Worm (Caenorhabditis elegans) whole organism, L1 larva: Measurements from ENCODE around the gene F53B3.3.
A peak's percentile ranks its signal among the peaks of the same experiment; 100 is the strongest.

ENCODE experiments used
- C34B4.2 ChIP-seq: sonication (generic microtip); optimal IDR thresholded peaks from 2 replicates; lab custom pipeline; 2017; ENCODE audit warnings: mild to moderate bottlenecking, missing genetic modification characterization, missing compliant biosample characterization
- Y116A8C.19 ChIP-seq: sonication (generic microtip); optimal IDR thresholded peaks from 2 replicates; lab custom pipeline; 2016; ENCODE audit warnings: missing compliant biosample characterization, missing genetic modification characterization, borderline replicate concordance
- alr-1 ChIP-seq: fragments of 200-800 bp; sonication (Bioruptor generic); optimal IDR thresholded peaks from 2 replicates; lab custom pipeline; 2018; ENCODE audit warnings: borderline replicate concordance, mild to moderate bottlenecking, missing genetic modification characterization, missing compliant biosample characterization
- aly-2 ChIP-seq: fragments of 150-350 bp; optimal IDR thresholded peaks from 2 replicates; lab custom pipeline; 2014; ENCODE audit warnings: missing biosample characterization, missing genetic modification characterization
- ama-1 ChIP-seq: fragments of 150-350 bp; optimal IDR thresholded peaks from 2 replicates; lab custom pipeline; 2014
- blmp-1 ChIP-seq: fragments of 150-350 bp; optimal IDR thresholded peaks from 2 replicates; lab custom pipeline; 2014; ENCODE audit warnings: missing biosample characterization, missing genetic modification characterization
- ceh-63 ChIP-seq: fragments of 200-800 bp; sonication (Bioruptor generic); optimal IDR thresholded peaks from 2 replicates; lab custom pipeline; 2018; ENCODE audit warnings: mild to moderate bottlenecking, missing genetic modification characterization, missing compliant biosample characterization
- ceh-8 ChIP-seq: fragments of 200-800 bp; sonication (Bioruptor generic); optimal IDR thresholded peaks from 2 replicates; lab custom pipeline; 2018; ENCODE audit warnings: mild to moderate bottlenecking, missing genetic modification characterization, moderate library complexity, missing compliant biosample characterization
- ceh-82 ChIP-seq, 3 experiments: fragments of 150-350 bp in 1 of 3; sonication (generic microtip) in 2 of 3; optimal IDR thresholded peaks; 2 replicates each; lab custom pipeline; 2014 to 2017; ENCODE audit warnings: missing biosample characterization in 3 of 3, missing genetic modification characterization in 3 of 3
- dsc-1 ChIP-seq: sonication (generic microtip); optimal IDR thresholded peaks from 2 replicates; lab custom pipeline; 2016; ENCODE audit warnings: mild to moderate bottlenecking, missing genetic modification characterization, missing compliant biosample characterization
- efl-1 ChIP-seq, 4 experiments: fragments of 150-350 bp; optimal IDR thresholded peaks in 3 of 4; peaks in 1 of 4; 1 replicate in 1 of 4; 2 replicates in 3 of 4; lab custom pipeline; 2014; ENCODE audit warnings: missing biosample characterization in 2 of 4, missing genetic modification characterization in 2 of 4, missing genetic modification reagents in 2 of 4
- efl-3 ChIP-seq: fragments of 200-800 bp; sonication (Bioruptor generic); optimal IDR thresholded peaks from 2 replicates; lab custom pipeline; 2018; ENCODE audit warnings: mild to moderate bottlenecking, missing genetic modification characterization, missing compliant biosample characterization
- elt-3 ChIP-seq, 6 experiments: fragments of 150-350 bp in 1 of 6; sonication (generic microtip); optimal IDR thresholded peaks; 2 replicates each; lab custom pipeline; 2017 to 2018; ENCODE audit warnings: missing biosample characterization in 6 of 6, missing genetic modification characterization in 6 of 6, inconsistent platforms in 1 of 6
- fkh-10 ChIP-seq: sonication (generic microtip); optimal IDR thresholded peaks from 2 replicates; lab custom pipeline; 2017; ENCODE audit warnings: missing biosample characterization, missing genetic modification reagents, missing genetic modification characterization
- fkh-4 ChIP-seq: sonication (generic microtip); optimal IDR thresholded peaks from 2 replicates; lab custom pipeline; 2016; ENCODE audit warnings: missing compliant biosample characterization, missing genetic modification characterization, borderline replicate concordance
- hlh-4 ChIP-seq: sonication (generic microtip); optimal IDR thresholded peaks from 2 replicates; lab custom pipeline; 2016; ENCODE audit warnings: mild to moderate bottlenecking, missing genetic modification characterization, missing compliant biosample characterization
- irx-1 ChIP-seq: sonication (generic microtip); optimal IDR thresholded peaks from 2 replicates; lab custom pipeline; 2016; ENCODE audit warnings: missing genetic modification characterization, missing compliant biosample characterization
- jun-1 ChIP-seq: fragments of 150-350 bp; optimal IDR thresholded peaks from 2 replicates; lab custom pipeline; 2014; ENCODE audit warnings: missing biosample characterization, missing genetic modification reagents, missing genetic modification characterization
- lin-13 ChIP-seq: fragments of 150-350 bp; optimal IDR thresholded peaks from 2 replicates; lab custom pipeline; 2014; ENCODE audit warnings: missing biosample characterization, missing genetic modification reagents, missing genetic modification characterization
- lin-14 ChIP-seq: fragments of 200-800 bp; sonication (Bioruptor generic); optimal IDR thresholded peaks from 2 replicates; lab custom pipeline; 2018; ENCODE audit warnings: mild to moderate bottlenecking, missing genetic modification characterization, moderate library complexity, missing compliant biosample characterization
- lin-35 ChIP-seq, 2 experiments: fragments of 150-350 bp; optimal IDR thresholded peaks; 2 replicates each; lab custom pipeline; 2014; ENCODE audit warnings: missing biosample characterization in 2 of 2, missing genetic modification characterization in 2 of 2, missing genetic modification reagents in 2 of 2
- lir-3 ChIP-seq: sonication (generic microtip); optimal IDR thresholded peaks from 2 replicates; lab custom pipeline; 2016; ENCODE audit warnings: mild to moderate bottlenecking, missing genetic modification characterization, moderate library complexity, missing compliant biosample characterization; ENCODE audit not compliant: poor library complexity
- lsy-2 ChIP-seq, 2 experiments: fragments of 150-350 bp; optimal IDR thresholded peaks; 2 replicates each; lab custom pipeline; 2014; ENCODE audit warnings: missing biosample characterization in 2 of 2, missing genetic modification characterization in 2 of 2
- mdl-1 ChIP-seq, 2 experiments: fragments of 150-350 bp; optimal IDR thresholded peaks; 2 replicates each; lab custom pipeline; 2014 to 2017; ENCODE audit warnings: missing biosample characterization in 2 of 2, missing genetic modification characterization in 2 of 2, inconsistent platforms in 1 of 2
- mef-2 ChIP-seq: fragments of 150-350 bp; optimal IDR thresholded peaks from 2 replicates; lab custom pipeline; 2014; ENCODE audit warnings: missing biosample characterization, missing genetic modification characterization
- mep-1 ChIP-seq: fragments of 150-350 bp; optimal IDR thresholded peaks from 2 replicates; lab custom pipeline; 2014; ENCODE audit warnings: missing biosample characterization, missing genetic modification characterization
- nhr-12 ChIP-seq: sonication (generic microtip); optimal IDR thresholded peaks from 2 replicates; lab custom pipeline; 2017; ENCODE audit warnings: missing biosample characterization, missing genetic modification characterization
- nhr-19 ChIP-seq: fragments of 200-800 bp; sonication (Bioruptor generic); conservative IDR thresholded peaks from 2 replicates; pipeline ENCODE4 v1.3.6; 2022; ENCODE audit warnings: missing genetic modification characterization, missing compliant biosample characterization
- nhr-20 ChIP-seq: sonication (generic microtip); optimal IDR thresholded peaks from 2 replicates; lab custom pipeline; 2016; ENCODE audit warnings: mild to moderate bottlenecking, missing genetic modification characterization, missing compliant biosample characterization
- nhr-237 ChIP-seq: fragments of 150-350 bp; optimal IDR thresholded peaks from 2 replicates; lab custom pipeline; 2014; ENCODE audit warnings: missing biosample characterization, missing genetic modification characterization
- nhr-71 ChIP-seq: sonication (generic microtip); optimal IDR thresholded peaks from 2 replicates; lab custom pipeline; 2016; ENCODE audit warnings: mild to moderate bottlenecking, missing genetic modification characterization, moderate library complexity, missing compliant biosample characterization
- nhr-76 ChIP-seq: sonication (generic microtip); optimal IDR thresholded peaks from 2 replicates; lab custom pipeline; 2017; ENCODE audit warnings: missing biosample characterization, missing genetic modification characterization
- nhr-77 ChIP-seq: fragments of 150-350 bp; optimal IDR thresholded peaks from 2 replicates; lab custom pipeline; 2014; ENCODE audit warnings: missing biosample characterization, missing genetic modification characterization
- nhr-85 ChIP-seq: sonication (generic microtip); peaks from one replicate; lab custom pipeline; 2016; ENCODE audit warnings: missing genetic modification characterization, inconsistent platforms, missing compliant biosample characterization
- nhr-90 ChIP-seq: sonication (generic microtip); optimal IDR thresholded peaks from 2 replicates; lab custom pipeline; 2016; ENCODE audit warnings: mild to moderate bottlenecking, missing genetic modification characterization, missing compliant biosample characterization; ENCODE audit not compliant: poor library complexity
- pax-3 ChIP-seq: fragments of 200-800 bp; sonication (Bioruptor generic); optimal IDR thresholded peaks from 2 replicates; lab custom pipeline; 2018; ENCODE audit warnings: mild to moderate bottlenecking, missing genetic modification characterization, moderate library complexity, missing compliant biosample characterization
- skn-1 ChIP-seq: fragments of 150-350 bp; optimal IDR thresholded peaks from 2 replicates; lab custom pipeline; 2014; ENCODE audit warnings: missing biosample characterization, missing genetic modification characterization
- snu-23 ChIP-seq: sonication (generic microtip); optimal IDR thresholded peaks from 2 replicates; lab custom pipeline; 2016; ENCODE audit warnings: missing genetic modification characterization, missing compliant biosample characterization
- sup-37 ChIP-seq: fragments of 200-800 bp; sonication (Bioruptor generic); optimal IDR thresholded peaks from 2 replicates; lab custom pipeline; 2018; ENCODE audit warnings: mild to moderate bottlenecking, missing genetic modification characterization, missing compliant biosample characterization
- unc-130 ChIP-seq: fragments of 150-350 bp; optimal IDR thresholded peaks from 2 replicates; lab custom pipeline; 2017; ENCODE audit warnings: missing biosample characterization, missing genetic modification characterization, inconsistent platforms
- unc-98 ChIP-seq: fragments of 200-800 bp; sonication (Bioruptor generic); IDR thresholded peaks from 2 replicates; pipeline ENCODE4 v1.3.6; 2022; ENCODE audit warnings: missing genetic modification characterization, missing compliant biosample characterization
- vab-15 ChIP-seq: sonication (generic microtip); optimal IDR thresholded peaks from 2 replicates; lab custom pipeline; 2017; ENCODE audit warnings: missing genotype, mild to moderate bottlenecking, missing genetic modification characterization, missing compliant biosample characterization
- xbp-1 ChIP-seq: sonication (generic microtip); optimal IDR thresholded peaks from 2 replicates; lab custom pipeline; 2016; ENCODE audit warnings: missing genetic modification characterization, missing compliant biosample characterization
- zip-4 ChIP-seq: fragments of 200-800 bp; sonication (Bioruptor generic); optimal IDR thresholded peaks from 2 replicates; lab custom pipeline; 2018; ENCODE audit warnings: mild to moderate bottlenecking, missing genetic modification characterization, moderate library complexity, missing compliant biosample characterization
- ztf-4 ChIP-seq: fragments of 150-350 bp; optimal IDR thresholded peaks from 2 replicates; lab custom pipeline; 2014; ENCODE audit warnings: missing biosample characterization, missing genetic modification characterization

Gene F53B3.3

DNA sequence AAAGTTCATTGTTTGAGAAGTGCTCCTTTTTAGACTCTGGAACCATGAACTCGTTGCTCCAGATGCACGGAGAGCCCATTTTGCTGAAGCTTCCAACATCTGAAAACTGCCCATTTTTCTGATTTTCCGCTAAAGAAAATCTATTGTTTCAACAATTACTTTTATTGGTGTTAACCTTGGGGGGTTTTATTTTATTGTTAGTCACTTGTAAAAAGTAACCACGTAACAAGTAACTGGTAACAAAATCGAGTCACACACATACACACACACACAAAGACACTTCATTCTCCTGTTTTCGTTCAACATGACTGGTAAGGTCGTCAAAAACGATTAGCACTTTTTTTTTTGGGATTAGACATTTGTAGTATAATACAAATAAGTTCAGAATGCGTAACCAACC is 6.5 kb upstream of the F53B3.3 start:
- peak; percentile 30 for TF ChIP-seq lin-14 (GFP tag; lab: Kevin White, UChicago)
- no peak for TF ChIP-seq mef-2 (tag; lab: Kevin White, UChicago)
- TF ChIP-seq lsy-2 (tag; optimal IDR thresholded peaks at IDR 0.05; lab: Kevin White, UChicago): no peak
- TF ChIP-seq vab-15 (tag; lab: Kevin White, UChicago): no peak
- TF ChIP-seq nhr-85: peak; percentile 59

DNA sequence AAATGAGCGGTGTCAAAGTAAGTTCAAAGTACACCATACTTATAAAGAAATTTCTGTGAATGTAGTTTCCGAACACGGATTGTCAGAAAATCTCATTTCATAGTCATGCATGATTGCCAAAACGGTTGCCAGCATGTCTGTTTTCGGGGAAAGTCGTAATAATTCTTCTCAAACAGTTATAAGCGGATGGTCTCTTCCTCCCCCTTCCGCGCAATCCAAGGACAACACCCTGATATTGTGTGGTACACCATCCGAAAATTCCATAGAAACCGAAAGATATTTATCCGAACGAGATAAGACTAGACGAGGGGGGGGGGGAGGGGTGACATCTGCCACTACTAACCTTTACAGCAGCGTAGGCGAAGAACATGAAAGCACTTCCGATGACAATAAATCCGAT is 3.7 kb upstream of the F53B3.3 start:
- TF ChIP-seq lir-3 (tag; lab: Kevin White, UChicago) (no peak), blmp-1 (tag; lab: Kevin White, UChicago) (peak; percentile 85)

DNA sequence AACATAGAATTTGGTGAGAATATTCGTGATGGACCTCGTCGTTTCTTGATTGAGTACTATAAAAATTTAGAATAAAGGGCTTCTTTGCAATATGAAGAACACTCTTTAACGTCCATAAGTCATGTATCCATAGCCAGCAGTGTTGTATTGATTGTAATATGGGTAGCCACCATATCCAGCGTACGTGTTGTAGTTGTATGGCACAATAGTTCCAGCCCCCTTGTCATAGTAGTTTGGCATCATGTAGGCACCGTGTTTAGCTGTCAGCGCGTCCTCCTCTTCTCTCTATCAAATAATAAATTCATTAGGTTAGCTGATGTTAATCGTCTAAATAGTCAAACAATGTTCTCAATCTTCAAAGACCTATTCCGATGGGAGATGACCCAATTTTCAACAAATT is 2.3 kb upstream of the F53B3.3 start:
- TF ChIP-seq hlh-4 (tag; lab: Kevin White, UChicago) (no peak), efl-3 (no peak), unc-98 (GFP tag; lab: Robert Waterston, UW) (no peak), pax-3 (no peak), ceh-63 (no peak), ztf-4 (tag; lab: Kevin White, UChicago) (no peak), nhr-76 (no peak), alr-1 (tag; lab: Kevin White, UChicago) (no peak)
- TF ChIP-seq, all 84 proteins: peak for 0

DNA sequence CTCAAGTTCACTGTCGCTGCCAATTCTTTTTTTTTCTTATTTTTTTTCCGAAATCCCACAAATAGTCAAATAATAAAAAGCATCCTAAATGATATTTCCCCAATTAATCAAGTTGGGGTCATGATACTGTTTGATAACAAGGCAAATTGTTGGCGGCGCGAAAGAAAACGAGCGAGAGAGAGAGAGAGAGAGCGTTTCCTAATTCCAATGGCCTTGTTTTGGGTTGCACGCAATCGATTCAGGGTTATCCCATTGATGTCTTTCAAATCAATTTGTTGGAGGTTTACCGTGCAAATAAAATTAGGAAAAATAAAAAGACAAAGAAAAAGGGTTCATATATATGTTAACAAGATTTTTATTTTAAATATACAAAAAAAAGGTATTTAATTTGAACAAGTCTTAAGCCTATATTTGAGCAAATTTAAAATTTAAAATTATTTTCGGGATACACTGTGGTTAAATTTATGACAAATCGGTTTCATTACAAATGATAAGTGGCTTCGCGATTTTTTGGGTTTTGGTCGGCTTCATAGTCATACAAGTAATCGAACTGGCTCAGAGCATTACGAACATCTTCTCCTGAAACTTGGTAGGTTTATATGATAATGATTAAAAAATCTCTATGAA is 5.2 kb downstream of the F53B3.3 start:
- TF ChIP-seq mep-1 (peak; percentile 32), fkh-10 (GFP tag; lab: Kevin White, UChicago) (no peak), nhr-76 (no peak), irx-1 (no peak), C34B4.2 (tag; lab: Kevin White, UChicago) (no peak), aly-2 (tag; lab: Kevin White, UChicago) (no peak), ztf-4 (tag; lab: Kevin White, UChicago) (peak; percentile 38), lir-3 (tag; lab: Kevin White, UChicago) (no peak), unc-130 (tag; lab: Kevin White, UChicago) (no peak), nhr-20 (tag; lab: Kevin White, UChicago) (peak; percentile 29), nhr-237 (tag; lab: Kevin White, UChicago) (no peak), unc-98 (GFP tag; lab: Robert Waterston, UW) (no peak), hlh-4 (tag; lab: Kevin White, UChicago) (no peak), dsc-1 (tag; lab: Kevin White, UChicago) (no peak), sup-37 (GFP tag; lab: Kevin White, UChicago) (no peak), zip-4 (GFP tag; lab: Kevin White, UChicago) (no peak), elt-3 (tag; optimal IDR thresholded peaks at IDR 0.05; lab: Kevin White, UChicago) (peak in 1 of 6 experiments; percentile 69), fkh-4 (tag; lab: Kevin White, UChicago) (no peak), efl-3 (no peak), xbp-1 (tag; lab: Kevin White, UChicago) (no peak), ama-1 (lab: Kevin White, UChicago) (no peak), nhr-19 (peak; percentile 13), skn-1 (tag; lab: Kevin White, UChicago) (no peak), efl-1 (optimal IDR thresholded peaks at IDR 0.05; lab: Kevin White, UChicago) (no peak), efl-1 (GFP tag; optimal IDR thresholded peaks at IDR 0.05 in 1 of 2; lab: Kevin White, UChicago) (no peak), mdl-1 (tag; optimal IDR thresholded peaks at IDR 0.05; lab: Kevin White, UChicago) (no peak), lin-35 (GFP tag; optimal IDR thresholded peaks at IDR 0.05; lab: Kevin White, UChicago) (peak in 1 of 2 experiments; percentile 8), nhr-12 (tag; lab: Kevin White, UChicago) (no peak), ceh-82 (tag; optimal IDR thresholded peaks at IDR 0.05; lab: Kevin White, UChicago) (no peak), nhr-85 (peak; percentile 85), lin-13 (GFP tag; lab: Kevin White, UChicago) (no peak), snu-23 (GFP tag; lab: Kevin White, UChicago) (peak; percentile 48), Y116A8C.19 (tag; lab: Kevin White, UChicago) (no peak), nhr-77 (tag; lab: Kevin White, UChicago) (no peak), nhr-71 (tag; lab: Kevin White, UChicago) (peak; percentile 29), jun-1 (no peak), ceh-8 (GFP tag; lab: Kevin White, UChicago) (no peak), blmp-1 (tag; lab: Kevin White, UChicago) (peak; percentile 60), nhr-90 (tag; lab: Kevin White, UChicago) (peak; percentile 23)
